Fruit fly (Drosophila melanogaster) S2 (cell line): ENCODE data around the gene Past1.
"Not testable (repeated sequence)": the region's sequence is repeated elsewhere in the genome, so short reads cannot be mapped to it uniquely, and the experiment has no call there.

Source experiments
- CG8478 ChIP-seq: fragments of >200 bp; optimal IDR thresholded peaks from 2 replicates; lab custom pipeline; 2018
- CTCF ChIP-seq, 2 experiments: fragments of >200 bp; optimal IDR thresholded peaks; 2 replicates each; lab custom pipeline; 2018

Past1 gene

dm6 chr3R:12704861-12705260, 7.7 kb downstream of the Past1 start, which contains the start of gene CG12279:
Gene CG12279, plus strand, starts transcription at chr3R:12705094.
- no peak for TF ChIP-seq CG8478 (lab: Kevin White, UChicago)
- no peak for TF ChIP-seq CTCF (optimal IDR thresholded peaks at IDR 0.05; lab: Kevin White, UChicago)

- TF ChIP-seq CG8478 (lab: Kevin White, UChicago); CTCF (optimal IDR thresholded peaks at IDR 0.05; lab: Kevin White, UChicago): not testable (repeated sequence)
Measured at dm6 chr3R:12712178-12713172, 15.4 kb downstream of the Past1 start, which contains the start of gene PolQ. Gene PolQ, minus strand, starts transcription at chr3R:12712299.

- no peak for TF ChIP-seq CTCF (optimal IDR thresholded peaks at IDR 0.05; lab: Kevin White, UChicago)
- no peak for TF ChIP-seq CG8478 (lab: Kevin White, UChicago)
Measured at dm6 chr3R:12715253-12715652, 18.1 kb downstream of the Past1 start.

dm6 chr3R:12716251-12716650, 19.1 kb downstream of the Past1 start:
- TF ChIP-seq CTCF (optimal IDR thresholded peaks at IDR 0.05; lab: Kevin White, UChicago) (no peak), CG8478 (lab: Kevin White, UChicago) (no peak)

- TF ChIP-seq CG8478 (lab: Kevin White, UChicago): no peak
Measured at dm6 chr3R:12716894-12717293, 19.8 kb downstream of the Past1 start.

dm6 chr3R:12717588-12718535, 20.7 kb downstream of the Past1 start:
- TF ChIP-seq CG8478 (lab: Kevin White, UChicago) (no peak), CTCF (optimal IDR thresholded peaks at IDR 0.05; lab: Kevin White, UChicago) (no peak)

dm6 chr3R:12718536-12719033, 21.5 kb downstream of the Past1 start:
- TF ChIP-seq CG8478 (lab: Kevin White, UChicago): no peak
- no peak for TF ChIP-seq CTCF (optimal IDR thresholded peaks at IDR 0.05; lab: Kevin White, UChicago)

- TF ChIP-seq CTCF (optimal IDR thresholded peaks at IDR 0.05; lab: Kevin White, UChicago): no peak
- no peak for TF ChIP-seq CG8478 (lab: Kevin White, UChicago)
Measured at dm6 chr3R:12719627-12720343, 22.7 kb downstream of the Past1 start.

dm6 chr3R:12720344-12721200, 23.4 kb downstream of the Past1 start:
- TF ChIP-seq CTCF (optimal IDR thresholded peaks at IDR 0.05; lab: Kevin White, UChicago): no peak
- no peak for TF ChIP-seq CG8478 (lab: Kevin White, UChicago)

dm6 chr3R:12722392-12722914, 25.3 kb downstream of the Past1 start, which contains the start of gene Men:
Gene Men, minus strand, starts transcription at chr3R:12722442.
- TF ChIP-seq CTCF (optimal IDR thresholded peaks at IDR 0.05; lab: Kevin White, UChicago): no peak
- TF ChIP-seq CG8478 (lab: Kevin White, UChicago): no peak

dm6 chr3R:12723759-12724158, 26.6 kb downstream of the Past1 start:
- TF ChIP-seq CG8478 (lab: Kevin White, UChicago) (no peak), CTCF (optimal IDR thresholded peaks at IDR 0.05; lab: Kevin White, UChicago) (peak; percentile 6 to 71)

- TF ChIP-seq CG8478 (lab: Kevin White, UChicago) (no peak), CTCF (optimal IDR thresholded peaks at IDR 0.05; lab: Kevin White, UChicago) (no peak)
Measured at dm6 chr3R:12727944-12728649, 31.0 kb downstream of the Past1 start.
